Fruit fly (Drosophila melanogaster): ENCODE data around the gene pkm.
A peak's percentile ranks its signal among the peaks of the same experiment; 100 is the strongest.

The pkm gene

DNA sequence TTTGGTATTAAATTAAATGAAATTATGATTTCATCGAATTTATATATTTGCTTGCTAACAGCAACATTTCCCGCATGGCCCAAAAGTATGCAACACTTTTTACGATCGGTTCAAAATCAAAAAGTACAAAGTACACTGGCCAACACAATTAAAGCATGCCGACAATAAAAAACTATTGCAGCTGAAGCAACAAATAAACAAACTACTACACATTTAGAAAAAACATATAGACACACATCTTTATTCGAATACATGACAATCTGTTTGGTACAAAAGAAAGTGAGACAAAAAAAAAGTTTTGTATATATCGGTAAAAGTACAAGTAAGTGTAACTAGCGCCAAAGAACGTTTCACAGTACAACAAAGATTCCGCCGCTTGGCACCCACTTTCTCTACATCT, 28.9 kb downstream of the pkm start (continued):
- TF ChIP-seq Side (GFP tag; optimal IDR thresholded peaks at IDR 0.05) = no peak
- no peak for TF ChIP-seq cato (GFP tag; optimal IDR thresholded peaks at IDR 0.05; ENCODE audit: borderline replicate concordance)
- no peak for TF ChIP-seq gcm2 (GFP tag; optimal IDR thresholded peaks at IDR 0.05)
- TF ChIP-seq CG6854 (GFP tag; optimal IDR thresholded peaks at IDR 0.05) = no peak
- no peak for TF ChIP-seq CG12299 (tag; optimal IDR thresholded peaks at IDR 0.05)
- peak; percentile 17 for TF ChIP-seq unpg (GFP tag; optimal IDR thresholded peaks at IDR 0.05)
- TF ChIP-seq fru (optimal IDR thresholded peaks at IDR 0.05) = no peak
- no peak for TF ChIP-seq insv (GFP tag; optimal IDR thresholded peaks at IDR 0.05)
- TF ChIP-seq CG15479 (GFP tag; optimal IDR thresholded peaks at IDR 0.05) = no peak
- TF ChIP-seq NFAT (GFP tag; IDR thresholded peaks at IDR 0.05) = no peak
- no peak for TF ChIP-seq BtbVII (GFP tag; optimal IDR thresholded peaks at IDR 0.05)
- peak; percentile 30; the same call in 1 of the 2 replicates for TF ChIP-seq CG14014 (GFP tag; IDR thresholded peaks at IDR 0.05)
- no peak for TF ChIP-seq gcm (GFP tag; optimal IDR thresholded peaks at IDR 0.05)
- no peak for TF ChIP-seq bab2 (GFP tag; optimal IDR thresholded peaks at IDR 0.05)
- no peak for TF ChIP-seq Atf-2 (GFP tag; optimal IDR thresholded peaks at IDR 0.05)
- TF ChIP-seq ash1 (GFP tag; optimal IDR thresholded peaks at IDR 0.05) = no peak
- no peak for TF ChIP-seq exex (tag; optimal IDR thresholded peaks at IDR 0.05)
- peak; percentile 12 for TF ChIP-seq CG11504 (tag; optimal IDR thresholded peaks at IDR 0.05)
- TF ChIP-seq Fer2 (tag; optimal IDR thresholded peaks at IDR 0.05) = no peak
- TF ChIP-seq ind (GFP tag; optimal IDR thresholded peaks at IDR 0.05) = no peak
- TF ChIP-seq Blimp-1 (GFP tag; optimal IDR thresholded peaks at IDR 0.05) = peak; percentile 17
- TF ChIP-seq CG34224 (GFP tag; IDR thresholded peaks at IDR 0.05; ENCODE audit: partially characterized antibody) = no peak
- TF ChIP-seq HmgD (GFP tag; optimal IDR thresholded peaks at IDR 0.05) = no peak
- no peak for TF ChIP-seq CG13123 (GFP tag; optimal IDR thresholded peaks at IDR 0.05)
- TF ChIP-seq CG17568 (GFP tag; optimal IDR thresholded peaks at IDR 0.05) = peak; percentile 43
- TF ChIP-seq vfl (GFP tag; optimal IDR thresholded peaks at IDR 0.05) = no peak
- no peak for TF ChIP-seq Xrp1 (GFP tag; IDR thresholded peaks at IDR 0.05)
- no peak for TF ChIP-seq bowl (GFP tag; IDR thresholded peaks at IDR 0.05)
- TF ChIP-seq stc (GFP tag; IDR thresholded peaks at IDR 0.05) = peak; percentile 11; the same call in 1 of the 2 replicates
- TF ChIP-seq gsb-n (tag; optimal IDR thresholded peaks at IDR 0.05) = no peak
- no peak for TF ChIP-seq Nf-YA (GFP tag; IDR thresholded peaks at IDR 0.05)
- no peak for TF ChIP-seq Hand (GFP tag; optimal IDR thresholded peaks at IDR 0.05)
- TF ChIP-seq Bdp1 (GFP tag; optimal IDR thresholded peaks at IDR 0.05) = no peak
- TF ChIP-seq usp (GFP tag; optimal IDR thresholded peaks at IDR 0.05) = no peak
- TF ChIP-seq CG8359 (GFP tag; optimal IDR thresholded peaks at IDR 0.05; ENCODE audit: borderline replicate concordance) = no peak
- TF ChIP-seq ssp (GFP tag; IDR thresholded peaks at IDR 0.05) = no peak
- no peak for TF ChIP-seq CG17912 (GFP tag; optimal IDR thresholded peaks at IDR 0.05)
- TF ChIP-seq CG8944 (GFP tag; optimal IDR thresholded peaks at IDR 0.05) = no peak
- TF ChIP-seq PHDP (tag; optimal IDR thresholded peaks at IDR 0.05) = peak; percentile 24
- TF ChIP-seq Ravus (GFP tag; IDR thresholded peaks at IDR 0.05) = no peak
- TF ChIP-seq z (GFP tag; IDR thresholded peaks at IDR 0.05) = no peak
- no peak for TF ChIP-seq Ada2b (GFP tag; IDR thresholded peaks at IDR 0.05)
- no peak for TF ChIP-seq CG10959 (GFP tag; IDR thresholded peaks at IDR 0.05)
- TF ChIP-seq D (optimal IDR thresholded peaks at IDR 0.05) = no peak
- no peak for TF ChIP-seq D (GFP tag; optimal IDR thresholded peaks at IDR 0.05)
- TF ChIP-seq NK7.1 (GFP tag; optimal IDR thresholded peaks at IDR 0.05) = no peak
- TF ChIP-seq Taf1 (GFP tag; IDR thresholded peaks at IDR 0.05) = no peak
- TF ChIP-seq CG13624 (GFP tag; optimal IDR thresholded peaks at IDR 0.05) = no peak
- TF ChIP-seq CG2678 (tag; optimal IDR thresholded peaks at IDR 0.05) = peak; percentile 21
- TF ChIP-seq CG14050 (GFP tag; IDR thresholded peaks at IDR 0.05) = no peak
- no peak for TF ChIP-seq Six4 (GFP tag; optimal IDR thresholded peaks at IDR 0.05)
- TF ChIP-seq CG16815 (GFP tag; optimal IDR thresholded peaks at IDR 0.05) = no peak
- TF ChIP-seq onecut (GFP tag; IDR thresholded peaks at IDR 0.05) = no peak
